Worm (Caenorhabditis elegans) whole organism, L2 larva: Measurements from ENCODE around the gene cutl-9.

Experiments used
- C34F6.9 ChIP-seq: fragments of 150-350 bp; optimal IDR thresholded peaks from 2 replicates; lab custom pipeline; 2014; ENCODE audit warnings: missing biosample characterization, missing genetic modification characterization
- F13H6.1 ChIP-seq: sonication (generic microtip); optimal IDR thresholded peaks from 2 replicates; lab custom pipeline; 2016; ENCODE audit warnings: missing genetic modification characterization, missing compliant biosample characterization
- R02D3.7 ChIP-seq: fragments of 150-350 bp; optimal IDR thresholded peaks from 2 replicates; lab custom pipeline; 2014; ENCODE audit warnings: missing biosample characterization, missing genetic modification characterization
- Y55F3AM.14 ChIP-seq: fragments of 200-800 bp; sonication (Bioruptor generic); optimal IDR thresholded peaks from 2 replicates; lab custom pipeline; 2018; ENCODE audit warnings: mild to moderate bottlenecking, missing genetic modification characterization, missing compliant biosample characterization
- ZK546.5 ChIP-seq: sonication (generic microtip); optimal IDR thresholded peaks from 2 replicates; lab custom pipeline; 2017; ENCODE audit warnings: missing biosample characterization, missing genetic modification characterization
- alr-1 ChIP-seq: fragments of 150-350 bp; optimal IDR thresholded peaks from 2 replicates; lab custom pipeline; 2014; ENCODE audit warnings: missing biosample characterization, missing genetic modification characterization
- aly-2 ChIP-seq: fragments of 150-350 bp; optimal IDR thresholded peaks from 2 replicates; lab custom pipeline; 2014; ENCODE audit warnings: missing biosample characterization, missing genetic modification characterization
- ama-1 ChIP-seq: fragments of 150-350 bp; optimal IDR thresholded peaks from 2 replicates; lab custom pipeline; 2018; ENCODE audit warnings: inconsistent platforms
- blmp-1 ChIP-seq: sonication (generic microtip); optimal IDR thresholded peaks from 2 replicates; lab custom pipeline; 2017; ENCODE audit warnings: missing genetic modification characterization, mild to moderate bottlenecking, missing compliant biosample characterization, antibody characterized with exemption, moderate library complexity; ENCODE audit not compliant: insufficient read depth
- ceh-16 ChIP-seq: fragments of 150-350 bp; optimal IDR thresholded peaks from 2 replicates; lab custom pipeline; 2014; ENCODE audit warnings: missing biosample characterization, missing genetic modification characterization
- ceh-82 ChIP-seq: fragments of 150-350 bp; optimal IDR thresholded peaks from 2 replicates; lab custom pipeline; 2014; ENCODE audit warnings: missing biosample characterization, missing genetic modification characterization
- elt-3 ChIP-seq: sonication (generic microtip); optimal IDR thresholded peaks from 2 replicates; lab custom pipeline; 2017; ENCODE audit warnings: missing biosample characterization, missing genetic modification characterization
- fos-1 ChIP-seq: fragments of 150-350 bp; optimal IDR thresholded peaks from 2 replicates; lab custom pipeline; 2014; ENCODE audit warnings: missing biosample characterization, missing genetic modification characterization
- lin-11 ChIP-seq: fragments of 150-350 bp; sonication (generic microtip); optimal IDR thresholded peaks from 2 replicates; lab custom pipeline; 2014; ENCODE audit warnings: missing biosample characterization, missing genetic modification characterization, inconsistent platforms, mixed read lengths
- lin-13 ChIP-seq: fragments of 150-350 bp; optimal IDR thresholded peaks from 2 replicates; lab custom pipeline; 2014; ENCODE audit warnings: missing biosample characterization, missing genetic modification reagents, missing genetic modification characterization
- mbf-1 ChIP-seq: sonication (generic microtip); optimal IDR thresholded peaks from 2 replicates; lab custom pipeline; 2017; ENCODE audit warnings: missing biosample characterization, missing genetic modification characterization
- mdl-1 ChIP-seq, 2 experiments: fragments of 150-350 bp in 1 of 2; sonication (generic microtip) in 1 of 2; optimal IDR thresholded peaks; 2 replicates each; lab custom pipeline; 2017; ENCODE audit warnings: missing biosample characterization in 2 of 2, missing genetic modification characterization in 2 of 2
- nhr-10 ChIP-seq: sonication (generic microtip); optimal IDR thresholded peaks from 2 replicates; lab custom pipeline; 2017; ENCODE audit warnings: missing biosample characterization, missing genetic modification characterization
- nhr-11 ChIP-seq: fragments of 150-350 bp; optimal IDR thresholded peaks from 2 replicates; lab custom pipeline; 2014; ENCODE audit warnings: missing biosample characterization, missing genetic modification characterization
- nhr-12 ChIP-seq: fragments of 150-350 bp; optimal IDR thresholded peaks from 2 replicates; lab custom pipeline; 2014; ENCODE audit warnings: missing biosample characterization, missing genetic modification characterization
- nhr-129 ChIP-seq: fragments of 150-350 bp; optimal IDR thresholded peaks from 2 replicates; lab custom pipeline; 2014; ENCODE audit warnings: missing biosample characterization, missing genetic modification characterization
- nhr-21 ChIP-seq: fragments of 150-350 bp; optimal IDR thresholded peaks from 2 replicates; lab custom pipeline; 2014; ENCODE audit warnings: missing biosample characterization, missing genetic modification characterization
- nhr-23 ChIP-seq: fragments of 150-350 bp; optimal IDR thresholded peaks from 2 replicates; lab custom pipeline; 2014; ENCODE audit warnings: missing biosample characterization, missing genetic modification reagents, missing genetic modification characterization
- nhr-25 ChIP-seq: fragments of 150-350 bp; sonication (generic microtip); optimal IDR thresholded peaks from 3 replicates; lab custom pipeline; 2014; ENCODE audit warnings: missing biosample characterization, missing genetic modification characterization
- nhr-77 ChIP-seq: fragments of 150-350 bp; optimal IDR thresholded peaks from 2 replicates; lab custom pipeline; 2014; ENCODE audit warnings: missing biosample characterization, missing genetic modification characterization
- peb-1 ChIP-seq: fragments of 150-350 bp; optimal IDR thresholded peaks from 2 replicates; lab custom pipeline; 2014; ENCODE audit warnings: missing biosample characterization, missing genetic modification characterization
- sem-4 ChIP-seq: fragments of 150-350 bp; optimal IDR thresholded peaks from 2 replicates; lab custom pipeline; 2014; ENCODE audit warnings: missing biosample characterization, missing genetic modification reagents, missing genetic modification characterization
- skn-1 ChIP-seq: sonication (generic microtip); optimal IDR thresholded peaks from 2 replicates; lab custom pipeline; 2017; ENCODE audit warnings: missing biosample characterization, missing genetic modification characterization
- sma-3 ChIP-seq: sonication (generic microtip); optimal IDR thresholded peaks from 2 replicates; lab custom pipeline; 2016; ENCODE audit warnings: missing genetic modification reagents, missing genetic modification characterization, missing compliant biosample characterization
- snpc-4 ChIP-seq: fragments of 150-350 bp; optimal IDR thresholded peaks from 2 replicates; lab custom pipeline; 2014; ENCODE audit warnings: missing biosample characterization, missing genetic modification characterization
- unc-62 ChIP-seq: fragments of 150-350 bp; optimal IDR thresholded peaks from 2 replicates; lab custom pipeline; 2014; ENCODE audit warnings: missing biosample characterization, missing genetic modification reagents, missing genetic modification characterization
- zag-1 ChIP-seq: fragments of 150-350 bp; optimal IDR thresholded peaks from 2 replicates; lab custom pipeline; 2014; ENCODE audit warnings: missing biosample characterization, missing genetic modification characterization
- ztf-1 ChIP-seq: fragments of 200-800 bp; sonication (Bioruptor generic); conservative IDR thresholded peaks from 2 replicates; pipeline ENCODE4 v1.3.6; 2022; ENCODE audit warnings: missing genetic modification characterization, missing compliant biosample characterization
- ztf-4 ChIP-seq: fragments of 150-350 bp; optimal IDR thresholded peaks from 2 replicates; lab custom pipeline; 2014; ENCODE audit warnings: missing biosample characterization, missing genetic modification characterization

Gene cutl-9

DNA sequence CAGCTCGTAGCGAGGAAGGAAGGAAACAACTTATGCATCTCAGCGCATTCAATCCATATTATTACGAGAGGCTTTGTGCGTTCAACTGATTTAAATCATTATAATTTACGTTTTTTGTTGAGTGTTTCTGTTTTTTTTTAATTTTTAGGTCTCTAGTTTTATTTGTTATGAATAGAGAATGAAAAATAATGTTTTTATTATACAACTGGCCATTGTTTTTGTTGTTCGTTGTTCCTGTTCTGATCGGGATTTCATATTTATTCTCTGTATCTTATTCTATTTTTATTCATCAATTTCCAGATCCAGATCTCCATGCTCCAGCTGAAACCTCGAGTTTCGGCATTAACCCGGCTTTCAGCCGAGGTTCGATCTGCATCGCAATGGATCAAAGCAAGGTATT, 39.7 kb upstream of the cutl-9 start, which contains the start of gene mrps-22:
mrps-22 (plus strand) TSS at position 301 of the 400 bp plus-strand sequence.
- TF ChIP-seq nhr-77 (tag; lab: Kevin White, UChicago) (no peak), alr-1 (tag; lab: Kevin White, UChicago) (no peak), zag-1 (tag; lab: Kevin White, UChicago) (no peak), ztf-4 (tag; lab: Kevin White, UChicago) (no peak), unc-62 (no peak), ceh-16 (tag; lab: Kevin White, UChicago) (no peak), nhr-21 (tag; lab: Kevin White, UChicago) (no peak)

DNA sequence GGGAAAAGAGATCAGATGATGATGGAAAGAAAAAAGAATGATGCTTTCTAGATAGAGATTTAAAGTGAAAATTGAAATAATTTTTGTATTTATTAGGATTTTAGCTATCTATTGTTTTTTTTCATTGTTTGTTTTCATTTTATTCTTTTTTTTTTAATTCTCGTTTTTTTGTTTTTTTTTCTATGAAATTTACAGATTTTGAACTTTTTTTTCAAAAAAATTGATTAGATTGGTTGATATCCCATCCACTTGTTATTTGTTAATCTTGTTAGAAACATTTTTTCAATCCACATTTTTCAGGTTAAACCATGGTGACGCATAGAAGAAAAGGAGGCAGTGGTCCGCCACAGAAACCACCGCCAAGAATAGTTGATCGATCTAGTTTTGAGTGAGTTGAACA, 38.0 kb upstream of the cutl-9 start, which contains the start of gene algn-9:
algn-9 (plus strand) TSS at position 301 of the 400 bp plus-strand sequence.
- no peak for TF ChIP-seq sem-4 (tag; lab: Kevin White, UChicago)
- no peak for TF ChIP-seq Y55F3AM.14 (GFP tag; lab: Kevin White, UChicago)
- TF ChIP-seq ceh-16 (tag; lab: Kevin White, UChicago): no peak
- TF ChIP-seq aly-2 (tag; lab: Kevin White, UChicago): no peak
- TF ChIP-seq nhr-25 (tag; lab: Kevin White, UChicago): no peak

DNA sequence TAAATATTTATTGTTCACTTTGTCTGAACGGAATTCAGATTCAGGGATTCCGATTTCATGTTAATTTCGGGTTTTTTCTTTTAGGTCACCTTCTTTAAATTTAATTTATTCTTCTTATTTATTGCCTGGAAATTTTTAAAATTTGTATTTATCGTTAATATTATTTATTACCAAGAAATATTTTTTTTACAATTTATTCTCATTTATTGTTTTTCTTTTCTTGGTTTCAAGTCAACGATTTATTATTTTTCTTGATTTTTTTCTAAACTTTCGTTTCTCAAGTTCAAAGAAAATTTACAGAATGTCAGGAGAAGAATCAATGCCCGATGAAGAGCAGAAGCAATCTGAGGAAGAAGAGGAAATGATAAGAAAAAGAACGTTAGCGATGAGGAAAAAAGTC, 34.3 kb upstream of the cutl-9 start, which contains the start of gene crn-3:
crn-3 (plus strand) TSS at position 301 of the 400 bp plus-strand sequence.
- TF ChIP-seq nhr-129: no peak
- TF ChIP-seq nhr-25 (tag; lab: Kevin White, UChicago): no peak
- TF ChIP-seq aly-2 (tag; lab: Kevin White, UChicago): no peak
- TF ChIP-seq elt-3: no peak
- TF ChIP-seq sma-3: no peak
- no peak for TF ChIP-seq nhr-11
- TF ChIP-seq alr-1 (tag; lab: Kevin White, UChicago): no peak
- no peak for TF ChIP-seq zag-1 (tag; lab: Kevin White, UChicago)
- no peak for TF ChIP-seq ama-1 (lab: Kevin White, UChicago)
- no peak for TF ChIP-seq R02D3.7 (tag; lab: Kevin White, UChicago)
- TF ChIP-seq nhr-12: no peak

DNA sequence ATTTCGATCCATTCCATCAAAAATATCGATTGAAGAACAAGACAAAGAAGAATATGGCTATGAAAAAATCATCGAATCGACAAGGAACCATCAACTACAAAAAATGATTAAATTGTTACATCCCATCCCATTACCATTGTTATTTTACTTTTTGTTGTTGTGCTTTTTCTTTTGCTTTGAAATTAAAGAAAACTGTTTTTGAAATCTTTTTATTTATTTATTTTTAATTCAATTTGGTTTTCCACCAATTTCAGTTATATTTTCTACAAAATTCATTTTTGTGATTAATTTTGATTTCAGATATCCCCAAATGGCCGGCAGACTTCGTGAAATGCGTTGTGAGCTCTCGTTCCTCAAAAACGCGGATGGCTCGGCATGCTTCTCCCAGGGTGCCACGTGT, 29.6 kb upstream of the cutl-9 start, which contains the start of gene crn-5:
crn-5 (plus strand) TSS at position 301 of the 400 bp plus-strand sequence.
- no peak for TF ChIP-seq sem-4 (tag; lab: Kevin White, UChicago)
- no peak for TF ChIP-seq skn-1 (tag; lab: Kevin White, UChicago)
- no peak for TF ChIP-seq lin-11 (tag; lab: Kevin White, UChicago)
- TF ChIP-seq nhr-23 (tag; lab: Kevin White, UChicago): no peak
- no peak for TF ChIP-seq blmp-1 (tag; lab: Kevin White, UChicago)
- TF ChIP-seq mbf-1 (tag; lab: Kevin White, UChicago): no peak
- no peak for TF ChIP-seq nhr-21 (tag; lab: Kevin White, UChicago)
- no peak for TF ChIP-seq F13H6.1 (tag; lab: Kevin White, UChicago)
- no peak for TF ChIP-seq unc-62
- no peak for TF ChIP-seq ztf-1 (GFP tag; lab: Robert Waterston, UW)
- TF ChIP-seq fos-1 (tag; lab: Kevin White, UChicago): no peak
- no peak for TF ChIP-seq ZK546.5

DNA sequence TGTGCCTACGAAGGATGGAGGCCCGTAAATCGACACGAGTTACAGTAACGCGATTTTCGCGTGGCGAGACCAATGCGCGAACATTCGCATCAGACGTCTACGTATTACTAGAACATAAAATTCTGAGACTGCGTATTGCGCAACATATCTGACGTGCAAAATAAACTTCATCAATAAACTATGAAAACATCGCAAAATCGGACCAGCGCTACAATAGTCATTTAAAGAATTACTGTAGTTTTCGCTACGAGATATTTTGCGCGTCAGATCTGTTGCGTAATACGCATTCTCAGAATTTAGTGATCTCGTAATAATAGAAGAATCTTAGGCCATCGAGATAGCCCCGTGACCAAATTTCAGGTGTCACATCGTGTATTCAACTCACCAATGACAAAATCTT, 27.8 kb upstream of the cutl-9 start:
- no peak for TF ChIP-seq zag-1 (tag; lab: Kevin White, UChicago)
- no peak for TF ChIP-seq nhr-129
- no peak for TF ChIP-seq ztf-4 (tag; lab: Kevin White, UChicago)
- TF ChIP-seq peb-1 (tag; lab: Kevin White, UChicago): no peak
- no peak for TF ChIP-seq lin-13 (GFP tag; lab: Kevin White, UChicago)
- no peak for TF ChIP-seq nhr-12
- TF ChIP-seq snpc-4 (tag; lab: Kevin White, UChicago): no peak
- no peak for TF ChIP-seq C34F6.9 (tag; lab: Kevin White, UChicago)
- no peak for TF ChIP-seq skn-1 (tag; lab: Kevin White, UChicago)
- no peak for TF ChIP-seq mdl-1 (tag; optimal IDR thresholded peaks at IDR 0.05; lab: Kevin White, UChicago)
- no peak for TF ChIP-seq blmp-1 (tag; lab: Kevin White, UChicago)
- TF ChIP-seq nhr-25 (tag; lab: Kevin White, UChicago): no peak
- no peak for TF ChIP-seq R02D3.7 (tag; lab: Kevin White, UChicago)
- TF ChIP-seq ceh-82 (tag; lab: Kevin White, UChicago): no peak
- no peak for TF ChIP-seq ztf-1 (GFP tag; lab: Robert Waterston, UW)
- no peak for TF ChIP-seq F13H6.1 (tag; lab: Kevin White, UChicago)
- TF ChIP-seq alr-1 (tag; lab: Kevin White, UChicago): no peak
- no peak for TF ChIP-seq nhr-10 (tag; lab: Kevin White, UChicago)
